Worm (Caenorhabditis elegans) whole organism, early embryonic: ENCODE measurements around the gene Y39D8A.1.

Source experiments
- B0310.2 ChIP-seq: sonication (generic microtip); optimal IDR thresholded peaks from 2 replicates; lab custom pipeline; 2016; ENCODE audit warnings: mild to moderate bottlenecking, missing genetic modification characterization, missing compliant biosample characterization
- F13C5.2 ChIP-seq: sonication (generic microtip); optimal IDR thresholded peaks from 2 replicates; lab custom pipeline; 2017; ENCODE audit warnings: mild to moderate bottlenecking, missing genetic modification characterization, inconsistent platforms, missing compliant biosample characterization
- aly-1 ChIP-seq: sonication (generic microtip); optimal IDR thresholded peaks from 2 replicates; lab custom pipeline; 2016; ENCODE audit warnings: missing genetic modification characterization, missing compliant biosample characterization
- ama-1 ChIP-seq: fragments of 150-350 bp; optimal IDR thresholded peaks from 2 replicates; lab custom pipeline; 2014
- ceh-13 ChIP-seq: fragments of 200-800 bp; sonication (Bioruptor generic); optimal IDR thresholded peaks from 2 replicates; lab custom pipeline; 2018; ENCODE audit warnings: mild to moderate bottlenecking, missing genetic modification characterization, missing compliant biosample characterization
- ceh-36 ChIP-seq: sonication (generic microtip); optimal IDR thresholded peaks from 2 replicates; lab custom pipeline; 2016; ENCODE audit warnings: missing genetic modification characterization, inconsistent platforms, missing compliant biosample characterization
- ets-7 ChIP-seq: sonication (generic microtip); optimal IDR thresholded peaks from 2 replicates; lab custom pipeline; 2016; ENCODE audit warnings: missing genotype, missing genetic modification characterization, missing compliant biosample characterization
- flt-1 ChIP-seq: fragments of 200-800 bp; sonication (Bioruptor generic); IDR thresholded peaks from 2 replicates; pipeline ENCODE4 v1.3.6; 2022; ENCODE audit warnings: missing genetic modification characterization, missing compliant biosample characterization
- hmbx-1 ChIP-seq: sonication (generic microtip); optimal IDR thresholded peaks from 2 replicates; lab custom pipeline; 2016; ENCODE audit warnings: mild to moderate bottlenecking, missing genetic modification characterization, missing compliant biosample characterization
- hmg-4 ChIP-seq: fragments of 200-800 bp; sonication (Bioruptor generic); optimal IDR thresholded peaks from 2 replicates; lab custom pipeline; 2018; ENCODE audit warnings: mild to moderate bottlenecking, missing genetic modification characterization, missing compliant biosample characterization
- hnd-1 ChIP-seq: sonication (generic microtip); optimal IDR thresholded peaks from 2 replicates; lab custom pipeline; 2016; ENCODE audit warnings: missing genetic modification characterization, missing compliant biosample characterization
- pes-1 ChIP-seq: fragments of 200-800 bp; sonication (Bioruptor generic); IDR thresholded peaks from 2 replicates; pipeline ENCODE4 v1.3.6; 2022; ENCODE audit warnings: missing genetic modification reagents, missing genetic modification characterization, missing compliant biosample characterization
- scrt-1 ChIP-seq: fragments of 200-800 bp; sonication (Bioruptor generic); IDR thresholded peaks from 2 replicates; pipeline ENCODE4 v1.3.6; 2022; ENCODE audit warnings: missing genetic modification characterization, missing compliant biosample characterization
- sea-1 ChIP-seq: fragments of 200-800 bp; sonication (Bioruptor generic); conservative IDR thresholded peaks from 2 replicates; pipeline ENCODE4 v1.3.6; 2022; ENCODE audit warnings: missing genetic modification characterization, missing compliant biosample characterization
- tbx-11 ChIP-seq: fragments of 200-800 bp; sonication (Bioruptor generic); IDR thresholded peaks from 2 replicates; pipeline ENCODE4 v1.3.6; 2022; ENCODE audit warnings: missing genetic modification characterization, missing compliant biosample characterization
- tbx-37 ChIP-seq: fragments of 200-800 bp; sonication (Bioruptor generic); conservative IDR thresholded peaks from 2 replicates; pipeline ENCODE4 v1.3.6; 2022; ENCODE audit warnings: missing genetic modification reagents, missing genetic modification characterization, missing compliant biosample characterization
- tra-4 ChIP-seq: sonication (generic microtip); optimal IDR thresholded peaks from 2 replicates; lab custom pipeline; 2017; ENCODE audit warnings: missing genetic modification characterization, missing compliant biosample characterization

The Y39D8A.1 gene

ce11 chrV:433898-434297, 15.4 kb downstream of the Y39D8A.1 start, which contains the start of gene B0554.2:
Gene B0554.2 (plus strand): TSS chrV:434198.
- TF ChIP-seq ceh-36 (tag; lab: Kevin White, UChicago): no peak
- TF ChIP-seq F13C5.2 (tag; lab: Kevin White, UChicago): no peak
- TF ChIP-seq scrt-1 (GFP tag; lab: Robert Waterston, UW): no peak
- TF ChIP-seq pes-1: no peak
- TF ChIP-seq ets-7 (tag; lab: Kevin White, UChicago): no peak
- no peak for TF ChIP-seq tra-4 (tag; lab: Kevin White, UChicago)
- TF ChIP-seq B0310.2 (tag; lab: Kevin White, UChicago): no peak
- no peak for TF ChIP-seq hnd-1 (tag; lab: Kevin White, UChicago)
- no peak for TF ChIP-seq hmg-4 (GFP tag; lab: Kevin White, UChicago)
- no peak for TF ChIP-seq ama-1 (lab: Kevin White, UChicago)
- no peak for TF ChIP-seq aly-1 (tag; lab: Kevin White, UChicago)
- no peak for TF ChIP-seq tbx-37 (GFP tag; lab: Robert Waterston, UW)
- TF ChIP-seq tbx-11 (GFP tag; lab: Robert Waterston, UW): no peak
- TF ChIP-seq sea-1 (GFP tag; lab: Robert Waterston, UW): no peak
- no peak for TF ChIP-seq hmbx-1
- no peak for TF ChIP-seq ceh-13

- TF ChIP-seq ets-7 (tag; lab: Kevin White, UChicago): no peak
- no peak for TF ChIP-seq hmg-4 (GFP tag; lab: Kevin White, UChicago)
- TF ChIP-seq B0310.2 (tag; lab: Kevin White, UChicago): no peak
- TF ChIP-seq flt-1: no peak
- TF ChIP-seq sea-1 (GFP tag; lab: Robert Waterston, UW): no peak
- TF ChIP-seq scrt-1 (GFP tag; lab: Robert Waterston, UW): no peak
- no peak for TF ChIP-seq pes-1
- TF ChIP-seq ceh-13: no peak
- TF ChIP-seq aly-1 (tag; lab: Kevin White, UChicago): no peak
- TF ChIP-seq tra-4 (tag; lab: Kevin White, UChicago): no peak
- no peak for TF ChIP-seq F13C5.2 (tag; lab: Kevin White, UChicago)
- TF ChIP-seq hnd-1 (tag; lab: Kevin White, UChicago): no peak
- TF ChIP-seq hmbx-1: no peak
- TF ChIP-seq tbx-37 (GFP tag; lab: Robert Waterston, UW): no peak
- no peak for TF ChIP-seq tbx-11 (GFP tag; lab: Robert Waterston, UW)
- TF ChIP-seq ama-1 (lab: Kevin White, UChicago): no peak
- TF ChIP-seq ceh-36 (tag; lab: Kevin White, UChicago): no peak
Observed at ce11 chrV:438094-438493, 19.6 kb downstream of the Y39D8A.1 start, which contains the start of gene B0554.1. Gene B0554.1 (plus strand): TSS chrV:438394.

- no peak for TF ChIP-seq aly-1 (tag; lab: Kevin White, UChicago)
- no peak for TF ChIP-seq tbx-11 (GFP tag; lab: Robert Waterston, UW)
- no peak for TF ChIP-seq ceh-13
- no peak for TF ChIP-seq tbx-37 (GFP tag; lab: Robert Waterston, UW)
- TF ChIP-seq hmbx-1: no peak
- no peak for TF ChIP-seq pes-1
- TF ChIP-seq flt-1: no peak
- no peak for TF ChIP-seq ama-1 (lab: Kevin White, UChicago)
- TF ChIP-seq tra-4 (tag; lab: Kevin White, UChicago): no peak
- no peak for TF ChIP-seq F13C5.2 (tag; lab: Kevin White, UChicago)
- no peak for TF ChIP-seq sea-1 (GFP tag; lab: Robert Waterston, UW)
- TF ChIP-seq hnd-1 (tag; lab: Kevin White, UChicago): no peak
- no peak for TF ChIP-seq ets-7 (tag; lab: Kevin White, UChicago)
- TF ChIP-seq hmg-4 (GFP tag; lab: Kevin White, UChicago): no peak
- TF ChIP-seq ceh-36 (tag; lab: Kevin White, UChicago): no peak
- TF ChIP-seq B0310.2 (tag; lab: Kevin White, UChicago): no peak
- TF ChIP-seq scrt-1 (GFP tag; lab: Robert Waterston, UW): no peak
Observed at ce11 chrV:439183-439749, 20.7 kb downstream of the Y39D8A.1 start.

ce11 chrV:440923-441322, 22.4 kb downstream of the Y39D8A.1 start, which contains the start of gene B0554.7:
Gene B0554.7 (minus strand): TSS chrV:441023.
- TF ChIP-seq aly-1 (tag; lab: Kevin White, UChicago) (no peak), ama-1 (lab: Kevin White, UChicago) (no peak), tbx-11 (GFP tag; lab: Robert Waterston, UW) (no peak), hmg-4 (GFP tag; lab: Kevin White, UChicago) (no peak), sea-1 (GFP tag; lab: Robert Waterston, UW) (no peak), scrt-1 (GFP tag; lab: Robert Waterston, UW) (no peak), hmbx-1 (no peak), F13C5.2 (tag; lab: Kevin White, UChicago) (no peak), ceh-36 (tag; lab: Kevin White, UChicago) (no peak), B0310.2 (tag; lab: Kevin White, UChicago) (no peak), tbx-37 (GFP tag; lab: Robert Waterston, UW) (no peak), ceh-13 (no peak), ets-7 (tag; lab: Kevin White, UChicago) (no peak), hnd-1 (tag; lab: Kevin White, UChicago) (no peak)

- TF ChIP-seq ets-7 (tag; lab: Kevin White, UChicago): no peak
- TF ChIP-seq pes-1: no peak
- no peak for TF ChIP-seq tbx-37 (GFP tag; lab: Robert Waterston, UW)
- TF ChIP-seq hmg-4 (GFP tag; lab: Kevin White, UChicago): no peak
- no peak for TF ChIP-seq scrt-1 (GFP tag; lab: Robert Waterston, UW)
- TF ChIP-seq aly-1 (tag; lab: Kevin White, UChicago): no peak
- TF ChIP-seq B0310.2 (tag; lab: Kevin White, UChicago): no peak
- no peak for TF ChIP-seq tbx-11 (GFP tag; lab: Robert Waterston, UW)
- no peak for TF ChIP-seq tra-4 (tag; lab: Kevin White, UChicago)
- no peak for TF ChIP-seq sea-1 (GFP tag; lab: Robert Waterston, UW)
- no peak for TF ChIP-seq hnd-1 (tag; lab: Kevin White, UChicago)
- no peak for TF ChIP-seq hmbx-1
Observed at ce11 chrV:443193-443592, 24.7 kb downstream of the Y39D8A.1 start, which contains the start of gene srh-33. Gene srh-33 (minus strand): TSS chrV:443293.

DNA sequence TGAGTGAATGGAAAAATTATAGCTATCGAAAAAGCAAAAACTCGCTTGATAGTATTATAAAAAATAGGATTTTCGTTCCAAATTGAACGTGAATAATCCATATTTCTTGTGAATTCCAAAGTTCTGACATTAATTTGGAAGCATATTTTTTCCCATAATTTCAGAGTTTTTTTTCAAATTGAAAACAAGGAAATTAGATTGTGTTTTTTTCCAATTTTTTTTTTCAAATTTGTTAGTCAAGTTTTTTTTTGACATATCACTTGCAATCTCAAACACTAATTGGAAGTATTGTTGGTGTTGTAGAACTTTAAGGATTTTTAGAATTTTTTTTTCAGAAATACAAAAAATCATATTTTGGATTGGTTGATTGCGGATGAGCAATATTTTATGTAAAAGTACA, 28.0 kb downstream of the Y39D8A.1 start, which contains the start of gene srh-34:
Gene srh-34, minus strand, starts transcription at position 101 of the 400 bp plus-strand sequence.
- no peak for TF ChIP-seq ceh-13
- no peak for TF ChIP-seq F13C5.2 (tag; lab: Kevin White, UChicago)
- TF ChIP-seq hmg-4 (GFP tag; lab: Kevin White, UChicago): no peak
- TF ChIP-seq hnd-1 (tag; lab: Kevin White, UChicago): no peak
- no peak for TF ChIP-seq scrt-1 (GFP tag; lab: Robert Waterston, UW)
- no peak for TF ChIP-seq hmbx-1
- no peak for TF ChIP-seq tra-4 (tag; lab: Kevin White, UChicago)
- no peak for TF ChIP-seq B0310.2 (tag; lab: Kevin White, UChicago)
- TF ChIP-seq sea-1 (GFP tag; lab: Robert Waterston, UW): no peak
- no peak for TF ChIP-seq tbx-11 (GFP tag; lab: Robert Waterston, UW)
- no peak for TF ChIP-seq ama-1 (lab: Kevin White, UChicago)
- TF ChIP-seq aly-1 (tag; lab: Kevin White, UChicago): no peak
- TF ChIP-seq ceh-36 (tag; lab: Kevin White, UChicago): no peak
- no peak for TF ChIP-seq pes-1
